Worm (Caenorhabditis elegans) whole organism, early embryonic: ENCODE results near the gene sdz-24.
"Not testable (repeated sequence)": the region's sequence is repeated elsewhere in the genome, so short reads cannot be mapped to it uniquely, and the experiment has no call there.

ENCODE experiments used
- B0310.2 ChIP-seq: sonication (generic microtip); optimal IDR thresholded peaks from 2 replicates; lab custom pipeline; 2016; ENCODE audit warnings: mild to moderate bottlenecking, missing genetic modification characterization, missing compliant biosample characterization
- F13C5.2 ChIP-seq: sonication (generic microtip); optimal IDR thresholded peaks from 2 replicates; lab custom pipeline; 2017; ENCODE audit warnings: mild to moderate bottlenecking, missing genetic modification characterization, inconsistent platforms, missing compliant biosample characterization
- aly-1 ChIP-seq: sonication (generic microtip); optimal IDR thresholded peaks from 2 replicates; lab custom pipeline; 2016; ENCODE audit warnings: missing genetic modification characterization, missing compliant biosample characterization
- ama-1 ChIP-seq: fragments of 150-350 bp; optimal IDR thresholded peaks from 2 replicates; lab custom pipeline; 2014
- ceh-13 ChIP-seq: fragments of 200-800 bp; sonication (Bioruptor generic); optimal IDR thresholded peaks from 2 replicates; lab custom pipeline; 2018; ENCODE audit warnings: mild to moderate bottlenecking, missing genetic modification characterization, missing compliant biosample characterization
- ceh-36 ChIP-seq: sonication (generic microtip); optimal IDR thresholded peaks from 2 replicates; lab custom pipeline; 2016; ENCODE audit warnings: missing genetic modification characterization, inconsistent platforms, missing compliant biosample characterization
- ets-7 ChIP-seq: sonication (generic microtip); optimal IDR thresholded peaks from 2 replicates; lab custom pipeline; 2016; ENCODE audit warnings: missing genotype, missing genetic modification characterization, missing compliant biosample characterization
- flt-1 ChIP-seq: fragments of 200-800 bp; sonication (Bioruptor generic); IDR thresholded peaks from 2 replicates; pipeline ENCODE4 v1.3.6; 2022; ENCODE audit warnings: missing genetic modification characterization, missing compliant biosample characterization
- hmbx-1 ChIP-seq: sonication (generic microtip); optimal IDR thresholded peaks from 2 replicates; lab custom pipeline; 2016; ENCODE audit warnings: mild to moderate bottlenecking, missing genetic modification characterization, missing compliant biosample characterization
- hmg-4 ChIP-seq: fragments of 200-800 bp; sonication (Bioruptor generic); optimal IDR thresholded peaks from 2 replicates; lab custom pipeline; 2018; ENCODE audit warnings: mild to moderate bottlenecking, missing genetic modification characterization, missing compliant biosample characterization
- hnd-1 ChIP-seq: sonication (generic microtip); optimal IDR thresholded peaks from 2 replicates; lab custom pipeline; 2016; ENCODE audit warnings: missing genetic modification characterization, missing compliant biosample characterization
- pes-1 ChIP-seq: fragments of 200-800 bp; sonication (Bioruptor generic); IDR thresholded peaks from 2 replicates; pipeline ENCODE4 v1.3.6; 2022; ENCODE audit warnings: missing genetic modification reagents, missing genetic modification characterization, missing compliant biosample characterization
- scrt-1 ChIP-seq: fragments of 200-800 bp; sonication (Bioruptor generic); IDR thresholded peaks from 2 replicates; pipeline ENCODE4 v1.3.6; 2022; ENCODE audit warnings: missing genetic modification characterization, missing compliant biosample characterization
- sea-1 ChIP-seq: fragments of 200-800 bp; sonication (Bioruptor generic); conservative IDR thresholded peaks from 2 replicates; pipeline ENCODE4 v1.3.6; 2022; ENCODE audit warnings: missing genetic modification characterization, missing compliant biosample characterization
- tbx-11 ChIP-seq: fragments of 200-800 bp; sonication (Bioruptor generic); IDR thresholded peaks from 2 replicates; pipeline ENCODE4 v1.3.6; 2022; ENCODE audit warnings: missing genetic modification characterization, missing compliant biosample characterization
- tbx-37 ChIP-seq: fragments of 200-800 bp; sonication (Bioruptor generic); conservative IDR thresholded peaks from 2 replicates; pipeline ENCODE4 v1.3.6; 2022; ENCODE audit warnings: missing genetic modification reagents, missing genetic modification characterization, missing compliant biosample characterization
- tra-4 ChIP-seq: sonication (generic microtip); optimal IDR thresholded peaks from 2 replicates; lab custom pipeline; 2017; ENCODE audit warnings: missing genetic modification characterization, missing compliant biosample characterization

Gene sdz-24

ce11 chrII:658369-658768 is at the start of gene sdz-24:
Gene sdz-24 (plus strand): TSS chrII:658669.
- TF ChIP-seq hnd-1 (tag; lab: Kevin White, UChicago) (no peak), B0310.2 (tag; lab: Kevin White, UChicago) (no peak), sea-1 (GFP tag; lab: Robert Waterston, UW) (no peak), ceh-36 (no peak)

ce11 chrII:608757-609156 is 49.7 kb upstream of the sdz-24 start, which contains the start of gene W04H10.1:
Gene W04H10.1 (plus strand): TSS chrII:609057.
- TF ChIP-seq hmbx-1 (tag; lab: Kevin White, UChicago) (no peak), ceh-36 (no peak), B0310.2 (tag; lab: Kevin White, UChicago) (no peak), hnd-1 (tag; lab: Kevin White, UChicago) (no peak), tbx-11 (GFP tag; lab: Robert Waterston, UW) (no peak), scrt-1 (no peak)

ce11 chrII:612361-612760 is 46.1 kb upstream of the sdz-24 start, which contains the start of gene clec-118:
Gene clec-118 (minus strand): TSS chrII:612461.
- not testable (repeated sequence) for TF ChIP-seq tra-4 (tag; lab: Kevin White, UChicago); sea-1 (GFP tag; lab: Robert Waterston, UW); ama-1 (lab: Kevin White, UChicago)

ce11 chrII:614701-615100 is 43.8 kb upstream of the sdz-24 start:
- no peak for TF ChIP-seq sea-1 (GFP tag; lab: Robert Waterston, UW)
- TF ChIP-seq ceh-13 (GFP tag; lab: Kevin White, UChicago): no peak
- no peak for TF ChIP-seq aly-1 (tag; lab: Kevin White, UChicago)
- TF ChIP-seq B0310.2 (tag; lab: Kevin White, UChicago): no peak
- no peak for TF ChIP-seq tbx-11 (GFP tag; lab: Robert Waterston, UW)
- no peak for TF ChIP-seq flt-1 (GFP tag; lab: Robert Waterston, UW)
- TF ChIP-seq ama-1 (lab: Kevin White, UChicago): no peak
- TF ChIP-seq hmbx-1 (tag; lab: Kevin White, UChicago): no peak
- no peak for TF ChIP-seq ets-7
- no peak for TF ChIP-seq tbx-37 (GFP tag; lab: Robert Waterston, UW)
- TF ChIP-seq pes-1 (GFP tag; lab: Robert Waterston, UW): no peak

ce11 chrII:621141-621540 is 37.3 kb upstream of the sdz-24 start:
- TF ChIP-seq ama-1 (lab: Kevin White, UChicago): no peak
- no peak for TF ChIP-seq tra-4 (tag; lab: Kevin White, UChicago)
- no peak for TF ChIP-seq tbx-37 (GFP tag; lab: Robert Waterston, UW)
- no peak for TF ChIP-seq pes-1 (GFP tag; lab: Robert Waterston, UW)
- TF ChIP-seq scrt-1: no peak
- no peak for TF ChIP-seq aly-1 (tag; lab: Kevin White, UChicago)
- no peak for TF ChIP-seq ceh-13 (GFP tag; lab: Kevin White, UChicago)
- TF ChIP-seq sea-1 (GFP tag; lab: Robert Waterston, UW): no peak
- TF ChIP-seq tbx-11 (GFP tag; lab: Robert Waterston, UW): no peak
- TF ChIP-seq flt-1 (GFP tag; lab: Robert Waterston, UW): no peak
- TF ChIP-seq F13C5.2 (tag; lab: Kevin White, UChicago): no peak
- no peak for TF ChIP-seq ets-7
- TF ChIP-seq hnd-1 (tag; lab: Kevin White, UChicago): no peak
- no peak for TF ChIP-seq ceh-36
- TF ChIP-seq hmg-4 (GFP tag; lab: Kevin White, UChicago): no peak
- TF ChIP-seq hmbx-1 (tag; lab: Kevin White, UChicago): no peak
- no peak for TF ChIP-seq B0310.2 (tag; lab: Kevin White, UChicago)

ce11 chrII:622478-622877 is 36.0 kb upstream of the sdz-24 start:
- TF ChIP-seq flt-1 (GFP tag; lab: Robert Waterston, UW): no peak

- TF ChIP-seq tra-4 (tag; lab: Kevin White, UChicago) (no peak), hnd-1 (tag; lab: Kevin White, UChicago) (no peak), ama-1 (lab: Kevin White, UChicago) (no peak), flt-1 (GFP tag; lab: Robert Waterston, UW) (no peak), ets-7 (no peak)
These were observed 34.0 kb upstream of the sdz-24 start, which contains the start of gene T04B8.5 for ce11 chrII:624443-624842. Gene T04B8.5 (minus strand): TSS chrII:624543.

DNA sequence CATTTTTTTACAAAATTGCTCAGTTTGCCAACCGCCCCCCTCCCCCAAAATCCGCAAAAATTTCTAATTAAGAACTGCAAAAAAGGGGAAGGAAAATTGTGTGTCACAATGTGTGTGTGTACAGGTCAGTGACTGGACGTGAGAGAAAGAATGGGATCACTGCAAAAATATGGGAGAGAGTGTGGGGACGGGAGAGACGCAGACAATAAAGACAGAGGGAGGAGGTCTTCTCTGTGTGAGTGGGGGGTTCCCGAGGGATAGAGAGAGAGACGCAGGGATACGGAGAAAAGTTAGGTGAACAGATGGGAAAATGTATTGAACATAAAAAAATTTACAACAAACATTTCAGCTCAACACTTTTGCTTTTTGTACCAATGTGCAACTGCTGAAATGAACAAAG is 32.5 kb upstream of the sdz-24 start:
- TF ChIP-seq tbx-11 (GFP tag; lab: Robert Waterston, UW): no peak
- no peak for TF ChIP-seq tbx-37 (GFP tag; lab: Robert Waterston, UW)
- no peak for TF ChIP-seq pes-1 (GFP tag; lab: Robert Waterston, UW)
- TF ChIP-seq hmg-4 (GFP tag; lab: Kevin White, UChicago): no peak
- TF ChIP-seq scrt-1: no peak
- no peak for TF ChIP-seq hmbx-1 (tag; lab: Kevin White, UChicago)
- no peak for TF ChIP-seq F13C5.2 (tag; lab: Kevin White, UChicago)
- no peak for TF ChIP-seq flt-1 (GFP tag; lab: Robert Waterston, UW)
- no peak for TF ChIP-seq sea-1 (GFP tag; lab: Robert Waterston, UW)
- no peak for TF ChIP-seq ets-7
- TF ChIP-seq ceh-36: no peak
- TF ChIP-seq aly-1 (tag; lab: Kevin White, UChicago): no peak
- no peak for TF ChIP-seq ama-1 (lab: Kevin White, UChicago)
- TF ChIP-seq ceh-13 (GFP tag; lab: Kevin White, UChicago): no peak
- TF ChIP-seq hnd-1 (tag; lab: Kevin White, UChicago): no peak
- TF ChIP-seq tra-4 (tag; lab: Kevin White, UChicago): no peak
- no peak for TF ChIP-seq B0310.2 (tag; lab: Kevin White, UChicago)
